Fruit fly (Drosophila melanogaster) whole organism, embryonic: ENCODE data around the gene CG4615.

Source experiments
- CG10654 ChIP-seq: fragments of 200-800 bp; sonication (Bioruptor generic); optimal IDR thresholded peaks from 2 replicates; lab custom pipeline; 2016; ENCODE audit warnings: missing biosample characterization, missing genetic modification characterization
- CG11093 ChIP-seq: fragments of 200-800 bp; sonication (Bioruptor generic); IDR thresholded peaks from 3 replicates; pipeline ENCODE4 v1.3.6; 2022; ENCODE audit warnings: missing biosample characterization, missing genetic modification characterization
- CG11247 ChIP-seq: fragments of 200-800 bp; sonication (Bioruptor generic); IDR thresholded peaks from 2 replicates; pipeline ENCODE4 v1.3.6; 2022; ENCODE audit warnings: missing biosample characterization, missing genetic modification characterization
- CG11504 ChIP-seq: fragments of 200-800 bp; sonication (Bioruptor generic); optimal IDR thresholded peaks from 3 replicates; lab custom pipeline; 2019; ENCODE audit warnings: missing biosample characterization, mild to moderate bottlenecking, missing genetic modification characterization, moderate library complexity
- CG13296 ChIP-seq: fragments of 200-800 bp; sonication (Bioruptor generic); optimal IDR thresholded peaks from 3 replicates; lab custom pipeline; 2018; ENCODE audit warnings: missing biosample characterization, mild to moderate bottlenecking, missing genetic modification characterization
- CG15011 ChIP-seq: fragments of 200-800 bp; sonication (Bioruptor generic); optimal IDR thresholded peaks from 3 replicates; lab custom pipeline; 2018; ENCODE audit warnings: missing biosample characterization, mild to moderate bottlenecking, missing genetic modification characterization
- CG16863 ChIP-seq: fragments of 200-800 bp; sonication (Bioruptor generic); optimal IDR thresholded peaks from 3 replicates; lab custom pipeline; 2016; ENCODE audit warnings: missing biosample characterization, missing genetic modification characterization
- CG17328 ChIP-seq: fragments of 200-800 bp; sonication (Bioruptor generic); IDR thresholded peaks from 2 replicates; pipeline ENCODE4 v1.3.6; 2022; ENCODE audit warnings: missing biosample characterization, missing genetic modification characterization
- CG17829 ChIP-seq: fragments of 200-800 bp; optimal IDR thresholded peaks from 2 replicates; lab custom pipeline; 2019; ENCODE audit warnings: missing biosample characterization, mild to moderate bottlenecking, missing genetic modification characterization, moderate library complexity
- CG18262 ChIP-seq: fragments of 200-800 bp; optimal IDR thresholded peaks from 3 replicates; lab custom pipeline; 2019; ENCODE audit warnings: missing biosample characterization, mild to moderate bottlenecking, missing genetic modification characterization, moderate library complexity
- CG18599 ChIP-seq: fragments of 200-800 bp; sonication (Bioruptor generic); optimal IDR thresholded peaks from 3 replicates; lab custom pipeline; 2017; ENCODE audit warnings: missing biosample characterization, missing genetic modification characterization, mild to moderate bottlenecking, moderate library complexity, missing genetic modification reagents
- CG2712 ChIP-seq: fragments of 200-800 bp; optimal IDR thresholded peaks from 3 replicates; lab custom pipeline; 2019; ENCODE audit warnings: missing biosample characterization, mild to moderate bottlenecking, missing genetic modification characterization, moderate library complexity
- CG2889 ChIP-seq: fragments of 200-800 bp; sonication (Bioruptor generic); IDR thresholded peaks from 3 replicates; pipeline ENCODE4 v1.3.6; 2022; ENCODE audit warnings: missing biosample characterization, missing genetic modification characterization
- CG31365 ChIP-seq: fragments of 200-800 bp; sonication (Bioruptor generic); optimal IDR thresholded peaks from 2 replicates; lab custom pipeline; 2018; ENCODE audit warnings: missing biosample characterization, mild to moderate bottlenecking, missing genetic modification characterization
- CG32767 ChIP-seq: fragments of 200-800 bp; sonication (Bioruptor generic); IDR thresholded peaks from 2 replicates; pipeline ENCODE4 v1.3.6; 2022; ENCODE audit warnings: missing biosample characterization, missing genetic modification characterization
- CG32772 ChIP-seq: fragments of 200-800 bp; sonication (Bioruptor generic); IDR thresholded peaks from 2 replicates; pipeline ENCODE4 v1.3.6; 2022; ENCODE audit warnings: missing biosample characterization, missing genetic modification characterization
- CG43689 ChIP-seq: fragments of 200-800 bp; sonication (Bioruptor generic); IDR thresholded peaks from 2 replicates; pipeline ENCODE4 v1.3.6; 2022; ENCODE audit warnings: missing biosample characterization, missing genetic modification characterization
- CG4730 ChIP-seq: fragments of 200-800 bp; sonication (Bioruptor generic); IDR thresholded peaks from 2 replicates; pipeline ENCODE4 v1.3.6; 2022; ENCODE audit warnings: missing biosample characterization, missing genetic modification characterization
- CG6689 ChIP-seq: fragments of 200-800 bp; sonication (Bioruptor generic); IDR thresholded peaks from 2 replicates; pipeline ENCODE4 v1.3.6; 2022; ENCODE audit warnings: missing biosample characterization, missing genetic modification characterization
- CG8290 ChIP-seq, 3 experiments: fragments of 200-800 bp; sonication (Bioruptor generic); optimal IDR thresholded peaks; 2 replicates each; lab custom pipeline; 2016 to 2019; ENCODE audit warnings: missing biosample characterization in 3 of 3, missing genetic modification characterization in 3 of 3, mild to moderate bottlenecking in 2 of 3, moderate library complexity in 1 of 3
- CG9609 ChIP-seq: fragments of 200-800 bp; sonication (Bioruptor generic); optimal IDR thresholded peaks from 3 replicates; lab custom pipeline; 2016; ENCODE audit warnings: missing biosample characterization, missing genetic modification characterization
- CG9817 ChIP-seq: fragments of 200-800 bp; sonication (Bioruptor generic); optimal IDR thresholded peaks from 2 replicates; lab custom pipeline; 2018; ENCODE audit warnings: missing biosample characterization, mild to moderate bottlenecking, missing genetic modification characterization, moderate library complexity
- CTCF ChIP-seq: fragments of 200-800 bp; sonication (Bioruptor generic); optimal IDR thresholded peaks from 2 replicates; lab custom pipeline; 2017; ENCODE audit warnings: missing biosample characterization, mild to moderate bottlenecking, missing genetic modification characterization, moderate library complexity
- CkIIα-i1 ChIP-seq: fragments of 200-800 bp; sonication (Bioruptor generic); IDR thresholded peaks from 2 replicates; pipeline ENCODE4 v1.3.6; 2022; ENCODE audit warnings: missing biosample characterization, missing genetic modification characterization
- Dad ChIP-seq: fragments of 200-800 bp; sonication (Bioruptor generic); optimal IDR thresholded peaks from 3 replicates; lab custom pipeline; 2016; ENCODE audit warnings: missing biosample characterization, missing genetic modification characterization
- Dbx ChIP-seq: fragments of 200-800 bp; sonication (Bioruptor generic); IDR thresholded peaks from 3 replicates; pipeline ENCODE4 v1.3.6; 2022; ENCODE audit warnings: missing biosample characterization, missing genetic modification characterization
- Dfd ChIP-seq, 2 experiments: fragments of >200 bp; optimal IDR thresholded peaks; 2 replicates each; lab custom pipeline; 2017; ENCODE audit warnings: missing biosample characterization in 2 of 2, missing genetic modification characterization in 2 of 2
- Dip3 ChIP-seq: fragments of 200-800 bp; sonication (Bioruptor generic); optimal IDR thresholded peaks from 3 replicates; lab custom pipeline; 2016; ENCODE audit warnings: missing biosample characterization, missing genetic modification characterization
- Dref ChIP-seq: fragments of 200-800 bp; sonication (Bioruptor generic); IDR thresholded peaks from 2 replicates; pipeline ENCODE4 v1.3.6; 2022; ENCODE audit warnings: missing biosample characterization, missing genetic modification characterization
- Eip74EF ChIP-seq, 2 experiments: fragments of 200-800 bp in 1 of 2; fragments of >200 bp in 1 of 2; sonication (Bioruptor generic) in 1 of 2; optimal IDR thresholded peaks; 2 replicates each; lab custom pipeline; 2017 to 2019; ENCODE audit warnings: missing biosample characterization in 2 of 2, missing genetic modification characterization in 2 of 2, mild to moderate bottlenecking in 1 of 2, moderate library complexity in 1 of 2
- H15 ChIP-seq: fragments of 200-800 bp; sonication (Bioruptor generic); IDR thresholded peaks from 3 replicates; pipeline ENCODE4 v1.3.6; 2022; ENCODE audit warnings: missing biosample characterization, missing genetic modification characterization
- Hr3 ChIP-seq: fragments of 200-800 bp; sonication (Bioruptor generic); optimal IDR thresholded peaks from 3 replicates; lab custom pipeline; 2016; ENCODE audit warnings: missing biosample characterization, missing genetic modification characterization
- Med ChIP-seq: fragments of 200-800 bp; sonication (Bioruptor generic); peaks from one replicate; lab custom pipeline; 2016; ENCODE audit warnings: missing biosample characterization, missing genetic modification characterization, mild to moderate bottlenecking, inconsistent platforms, moderate library complexity
- Side ChIP-seq: fragments of 200-800 bp; sonication (Bioruptor generic); optimal IDR thresholded peaks from 2 replicates; lab custom pipeline; 2016; ENCODE audit warnings: missing biosample characterization, missing genetic modification characterization
- Spps ChIP-seq: fragments of 200-800 bp; sonication (Bioruptor generic); optimal IDR thresholded peaks from 2 replicates; lab custom pipeline; 2018; ENCODE audit warnings: missing biosample characterization, mild to moderate bottlenecking, missing genetic modification characterization
- Ssrp ChIP-seq: fragments of 200-800 bp; sonication (Bioruptor generic); optimal IDR thresholded peaks from 2 replicates; lab custom pipeline; 2018; ENCODE audit warnings: missing biosample characterization, mild to moderate bottlenecking, missing genetic modification characterization, moderate library complexity
- amos ChIP-seq: fragments of 200-800 bp; sonication (Bioruptor generic); IDR thresholded peaks from 2 replicates; pipeline ENCODE4 v1.3.6; 2022; ENCODE audit warnings: missing biosample characterization, missing genetic modification characterization; ENCODE audit not compliant: partially characterized antibody
- bowl ChIP-seq: fragments of 200-800 bp; sonication (Bioruptor generic); IDR thresholded peaks from 2 replicates; pipeline ENCODE4 v1.3.6; 2022; ENCODE audit warnings: missing biosample characterization, missing genetic modification characterization
- cg ChIP-seq: fragments of 200-800 bp; sonication (Bioruptor generic); optimal IDR thresholded peaks from 3 replicates; lab custom pipeline; 2019; ENCODE audit warnings: missing biosample characterization, mild to moderate bottlenecking, missing genetic modification characterization, moderate library complexity
- dati ChIP-seq: fragments of 200-800 bp; sonication (Bioruptor generic); IDR thresholded peaks from 2 replicates; pipeline ENCODE4 v1.3.6; 2022; ENCODE audit warnings: missing biosample characterization, missing genetic modification characterization
- dimm ChIP-seq: fragments of 200-800 bp; sonication (Bioruptor generic); IDR thresholded peaks from 2 replicates; pipeline ENCODE4 v1.3.6; 2022; ENCODE audit warnings: missing biosample characterization, missing genetic modification characterization
- disco-r ChIP-seq: fragments of 200-800 bp; sonication (Bioruptor generic); optimal IDR thresholded peaks from 2 replicates; lab custom pipeline; 2016; ENCODE audit warnings: missing biosample characterization, missing genetic modification characterization
- fru ChIP-seq: fragments of >200 bp; optimal IDR thresholded peaks from 2 replicates; lab custom pipeline; 2017
- grn ChIP-seq: fragments of 200-800 bp; sonication (Bioruptor generic); optimal IDR thresholded peaks from 3 replicates; lab custom pipeline; 2017; ENCODE audit warnings: missing biosample characterization, missing genetic modification characterization
- gsb ChIP-seq: fragments of 200-800 bp; sonication (Bioruptor generic); IDR thresholded peaks from 2 replicates; pipeline ENCODE4 v1.3.6; 2022; ENCODE audit warnings: missing biosample characterization, missing genetic modification characterization
- h ChIP-seq: fragments of >200 bp; optimal IDR thresholded peaks from 2 replicates; lab custom pipeline; 2017
- ind ChIP-seq: fragments of 200-800 bp; sonication (Bioruptor generic); optimal IDR thresholded peaks from 3 replicates; lab custom pipeline; 2016; ENCODE audit warnings: missing biosample characterization, missing genetic modification characterization
- mam ChIP-seq: fragments of 200-800 bp; sonication (Bioruptor generic); optimal IDR thresholded peaks from 3 replicates; lab custom pipeline; 2016; ENCODE audit warnings: missing biosample characterization, missing genetic modification characterization
- onecut ChIP-seq: fragments of 200-800 bp; sonication (Bioruptor generic); IDR thresholded peaks from 2 replicates; pipeline ENCODE4 v1.3.6; 2022; ENCODE audit warnings: missing biosample characterization, missing genetic modification characterization
- pho ChIP-seq: fragments of 200-800 bp; sonication (Bioruptor generic); optimal IDR thresholded peaks from 2 replicates; lab custom pipeline; 2016; ENCODE audit warnings: missing biosample characterization, missing genetic modification characterization
- pzg ChIP-seq: fragments of 200-800 bp; sonication (Bioruptor generic); optimal IDR thresholded peaks from 3 replicates; lab custom pipeline; 2018; ENCODE audit warnings: missing biosample characterization, mild to moderate bottlenecking, missing genetic modification characterization, moderate library complexity
- ttk ChIP-seq: fragments of 200-800 bp; sonication (Bioruptor generic); IDR thresholded peaks from 2 replicates; pipeline ENCODE4 v2.1.2; 2022; ENCODE audit warnings: missing biosample characterization, missing genetic modification characterization

The CG4615 gene

DNA sequence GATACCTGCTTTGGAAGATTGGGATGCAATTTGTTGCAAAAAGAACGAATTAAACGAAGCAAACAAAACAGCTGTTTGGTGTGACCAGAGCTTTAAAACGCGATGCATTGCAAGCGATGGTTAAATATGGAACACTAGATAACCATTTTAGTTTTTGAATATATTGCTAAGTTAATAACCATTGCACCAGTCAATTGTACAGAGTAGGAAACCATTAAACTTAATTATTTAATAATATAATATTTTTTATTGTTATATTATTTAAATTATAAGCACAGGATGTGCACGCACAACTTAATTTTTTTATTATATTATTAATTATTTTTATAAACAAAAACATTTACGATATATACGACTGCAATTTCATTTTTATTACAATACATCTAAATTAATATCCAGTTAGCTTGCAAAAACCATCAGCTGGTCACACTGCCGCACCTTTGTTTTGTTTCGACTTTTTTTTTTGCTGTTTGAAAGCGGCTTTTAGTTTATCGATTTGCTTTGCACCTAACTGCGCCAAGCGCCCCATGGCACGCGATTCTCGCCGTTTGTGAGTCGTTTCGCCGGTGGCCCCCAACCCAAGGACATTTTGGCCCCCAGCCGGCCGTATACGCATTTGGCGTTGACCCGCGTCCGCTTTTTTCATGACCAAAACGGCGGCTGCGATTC is 2.4 kb upstream of the CG4615 start, which contains the start of the genes CG4617 and CG8300 (continued):
- TF ChIP-seq ind (GFP tag; lab: Kevin White, UChicago) (peak; percentile 18), Side (GFP tag; lab: Kevin White, UChicago) (no peak), CG6689 (0 out of 2 replicates have a peak, but pooled peaks have one; percentile 21), CG32767 (GFP tag; lab: Robert Waterston, UW) (no peak), Eip74EF (GFP tag; optimal IDR thresholded peaks at IDR 0.05; lab: Kevin White, UChicago) (no peak), mam (GFP tag; lab: Kevin White, UChicago) (no peak), CG11504 (tag; lab: Kevin White, UChicago) (peak; percentile 56), H15 (GFP tag; lab: Robert Waterston, UW) (no peak), disco-r (no peak), CG16863 (GFP tag; lab: Kevin White, UChicago) (no peak), pzg (peak; percentile 12), amos (GFP tag; lab: Robert Waterston, UW) (no peak), dati (no peak), Ssrp (tag; lab: Kevin White, UChicago) (peak; percentile 58), CG9609 (no peak), CG17829 (tag; lab: Kevin White, UChicago) (peak; percentile 26), CG10654 (GFP tag; lab: Kevin White, UChicago) (no peak), onecut (GFP tag; lab: Robert Waterston, UW) (peak; percentile 84), Spps (tag; lab: Kevin White, UChicago) (no peak), CG11247 (no peak), CG4730 (GFP tag; lab: Robert Waterston, UW) (no peak), ttk (GFP tag; lab: Robert Waterston, UW) (no peak), CG13296 (GFP tag; lab: Kevin White, UChicago) (no peak), CG17328 (no peak), CG11093 (GFP tag; lab: Robert Waterston, UW) (no peak), CkIIα-i1 (no peak), CTCF (GFP tag; lab: Kevin White, UChicago) (no peak), CG18599 (GFP tag; lab: Kevin White, UChicago) (peak; percentile 21), Dip3 (GFP tag; lab: Kevin White, UChicago) (no peak), Dfd (GFP tag; optimal IDR thresholded peaks at IDR 0.05; lab: Kevin White, UChicago) (no peak), CG18262 (peak; percentile 37), pho (GFP tag; lab: Kevin White, UChicago) (no peak), h (no peak), CG43689 (no peak), CG2889 (GFP tag; lab: Robert Waterston, UW) (no peak), Dref (GFP tag; lab: Robert Waterston, UW) (peak; percentile 27; the same call in 1 of the 2 replicates), CG32772 (GFP tag; lab: Robert Waterston, UW) (peak; percentile 38; the same call in 1 of the 2 replicates), CG9817 (tag; lab: Kevin White, UChicago) (peak; percentile 43), Med (GFP tag; lab: Kevin White, UChicago) (no peak), Dad (GFP tag; lab: Kevin White, UChicago) (no peak), grn (no peak), Hr3 (GFP tag; lab: Kevin White, UChicago) (peak; percentile 25), Dbx (GFP tag; lab: Robert Waterston, UW) (no peak), CG8290 (GFP tag; optimal IDR thresholded peaks at IDR 0.05; lab: Kevin White, UChicago) (peak; percentile 17), CG8290 (tag; optimal IDR thresholded peaks at IDR 0.05; lab: Kevin White, UChicago) (peak in 1 of 2 experiments; percentile 10), CG2712 (peak; percentile 51), bowl (no peak), CG15011 (no peak), fru (lab: Kevin White, UChicago) (no peak), dimm (GFP tag; lab: Robert Waterston, UW) (no peak), CG31365 (tag; lab: Kevin White, UChicago) (no peak), cg (GFP tag; lab: Kevin White, UChicago) (no peak), gsb (GFP tag; lab: Robert Waterston, UW) (no peak)
